Worm (Caenorhabditis elegans) whole organism, young adult: ENCODE measurements around the gene str-68.

ENCODE experiments used
- B0019.2 ChIP-seq: fragments of 200-800 bp; sonication (Bioruptor generic); conservative IDR thresholded peaks from 2 replicates; pipeline ENCODE4 v1.3.6; 2022; ENCODE audit warnings: missing genetic modification reagents, missing genetic modification characterization, missing compliant biosample characterization
- B0035.1 ChIP-seq: sonication (generic microtip); optimal IDR thresholded peaks from 2 replicates; lab custom pipeline; 2016; ENCODE audit warnings: missing genetic modification characterization, mild to moderate bottlenecking, missing compliant biosample characterization, missing genotype, missing genetic modification reagents
- C06A6.2 ChIP-seq: fragments of 200-800 bp; sonication (Bioruptor generic); conservative IDR thresholded peaks from 2 replicates; pipeline ENCODE4 v1.3.6; 2022; ENCODE audit warnings: missing genetic modification characterization, missing compliant biosample characterization
- C17E4.6 ChIP-seq: fragments of 200-800 bp; sonication (Bioruptor generic); IDR thresholded peaks from 2 replicates; pipeline ENCODE4 v1.3.6; 2022; ENCODE audit warnings: missing genetic modification reagents, missing genetic modification characterization, missing compliant biosample characterization
- F10E7.11 ChIP-seq: sonication (generic microtip); optimal IDR thresholded peaks from 2 replicates; lab custom pipeline; 2017; ENCODE audit warnings: mild to moderate bottlenecking, missing genetic modification characterization, moderate library complexity, missing compliant biosample characterization
- F23B12.7 ChIP-seq: sonication (generic microtip); optimal IDR thresholded peaks from 2 replicates; lab custom pipeline; 2017; ENCODE audit warnings: missing genetic modification characterization, mild to moderate bottlenecking, missing compliant biosample characterization, antibody characterized with exemption, moderate library complexity; ENCODE audit not compliant: insufficient read depth
- F37B4.10 ChIP-seq: fragments of 200-800 bp; sonication (Bioruptor generic); IDR thresholded peaks from 2 replicates; pipeline ENCODE4 v1.3.6; 2022; ENCODE audit warnings: missing genetic modification characterization, missing compliant biosample characterization
- F55B11.4 ChIP-seq: sonication (generic microtip); optimal IDR thresholded peaks from 2 replicates; lab custom pipeline; 2016; ENCODE audit warnings: missing compliant biosample characterization, missing genetic modification characterization, borderline replicate concordance; ENCODE audit not compliant: insufficient read depth
- F57C9.4 ChIP-seq: sonication (generic microtip); optimal IDR thresholded peaks from 2 replicates; lab custom pipeline; 2017; ENCODE audit warnings: mild to moderate bottlenecking, missing genetic modification characterization, missing compliant biosample characterization
- K11D2.4 ChIP-seq: fragments of 200-800 bp; sonication (Bioruptor generic); IDR thresholded peaks from 2 replicates; pipeline ENCODE4 v1.3.6; 2022; ENCODE audit warnings: missing genetic modification reagents, missing genetic modification characterization, missing compliant biosample characterization
- T26A5.8 ChIP-seq: sonication (generic microtip); optimal IDR thresholded peaks from 2 replicates; lab custom pipeline; 2016; ENCODE audit warnings: missing genetic modification characterization, missing compliant biosample characterization
- Y56A3A.18 ChIP-seq: fragments of 200-800 bp; sonication (Bioruptor generic); IDR thresholded peaks from 2 replicates; pipeline ENCODE4 v1.3.6; 2022; ENCODE audit warnings: missing genetic modification reagents, missing genetic modification characterization, missing compliant biosample characterization
- Y79H2A.3 ChIP-seq: fragments of 200-800 bp; sonication (Bioruptor generic); conservative IDR thresholded peaks from 2 replicates; pipeline ENCODE4 v1.3.6; 2022; ENCODE audit warnings: missing genetic modification reagents, missing genetic modification characterization, missing compliant biosample characterization
- Y95B8A.8 ChIP-seq: fragments of 200-800 bp; sonication (Bioruptor generic); IDR thresholded peaks from 2 replicates; pipeline ENCODE4 v1.3.6; 2022; ENCODE audit warnings: missing genetic modification reagents, missing genetic modification characterization, missing compliant biosample characterization
- ama-1 ChIP-seq, 3 experiments: fragments of 150-350 bp in 1 of 3; sonication (generic microtip) in 2 of 3; optimal IDR thresholded peaks; 2 replicates each; lab custom pipeline; 2014 to 2018; ENCODE audit warnings: missing biosample characterization in 2 of 3, missing genetic modification characterization in 2 of 3, missing genetic modification reagents in 2 of 3
- aptf-3 ChIP-seq: fragments of 200-800 bp; sonication (Bioruptor generic); IDR thresholded peaks from 2 replicates; pipeline ENCODE4 v1.3.6; 2022; ENCODE audit warnings: missing genetic modification characterization, missing compliant biosample characterization
- cebp-2 ChIP-seq: fragments of 200-800 bp; sonication (Bioruptor generic); IDR thresholded peaks from 2 replicates; pipeline ENCODE4 v1.3.6; 2022; ENCODE audit warnings: missing genetic modification characterization, missing compliant biosample characterization
- ceh-100 ChIP-seq: fragments of 200-800 bp; sonication (Bioruptor generic); IDR thresholded peaks from 2 replicates; pipeline ENCODE4 v1.3.6; 2022; ENCODE audit warnings: missing genetic modification reagents, missing genetic modification characterization, missing compliant biosample characterization
- ceh-58 ChIP-seq: fragments of 200-800 bp; sonication (Bioruptor generic); IDR thresholded peaks from 2 replicates; pipeline ENCODE4 v1.3.6; 2022; ENCODE audit warnings: missing genetic modification characterization, missing compliant biosample characterization
- ceh-91 ChIP-seq: fragments of 200-800 bp; sonication (Bioruptor generic); IDR thresholded peaks from 2 replicates; pipeline ENCODE4 v1.3.6; 2022; ENCODE audit warnings: missing genetic modification reagents, missing genetic modification characterization, missing compliant biosample characterization
- die-1 ChIP-seq: sonication (generic microtip); optimal IDR thresholded peaks from 2 replicates; lab custom pipeline; 2016; ENCODE audit warnings: missing genotype, mild to moderate bottlenecking, missing genetic modification characterization, missing compliant biosample characterization
- efl-1 ChIP-seq: fragments of 150-350 bp; optimal IDR thresholded peaks from 2 replicates; lab custom pipeline; 2014; ENCODE audit warnings: missing biosample characterization, missing genetic modification reagents, missing genetic modification characterization
- ekl-4 ChIP-seq: fragments of 200-800 bp; sonication (Bioruptor generic); IDR thresholded peaks from 2 replicates; pipeline ENCODE4 v1.3.6; 2022; ENCODE audit warnings: missing genetic modification reagents, missing genetic modification characterization, missing compliant biosample characterization
- ets-4 ChIP-seq: fragments of 200-800 bp; sonication (Bioruptor generic); optimal IDR thresholded peaks from 2 replicates; lab custom pipeline; 2018; ENCODE audit warnings: mild to moderate bottlenecking, missing genetic modification characterization, missing compliant biosample characterization
- him-1 ChIP-seq: sonication (generic microtip); optimal IDR thresholded peaks from 2 replicates; lab custom pipeline; 2016; ENCODE audit warnings: missing genotype, missing genetic modification reagents, missing genetic modification characterization, missing compliant biosample characterization
- hlh-12 ChIP-seq: sonication (generic microtip); optimal IDR thresholded peaks from 2 replicates; lab custom pipeline; 2016; ENCODE audit warnings: missing genetic modification characterization, missing compliant biosample characterization
- hmg-20 ChIP-seq: fragments of 200-800 bp; sonication (Bioruptor generic); IDR thresholded peaks from 2 replicates; pipeline ENCODE4 v1.3.6; 2022; ENCODE audit warnings: missing genetic modification reagents, missing genetic modification characterization, missing compliant biosample characterization
- hrde-1 ChIP-seq: sonication (generic microtip); optimal IDR thresholded peaks from 2 replicates; lab custom pipeline; 2016; ENCODE audit warnings: missing genetic modification characterization, mild to moderate bottlenecking, missing compliant biosample characterization, moderate library complexity, missing genotype, missing genetic modification reagents, borderline replicate concordance
- lin-40 ChIP-seq: sonication (generic microtip); optimal IDR thresholded peaks from 2 replicates; lab custom pipeline; 2016; ENCODE audit warnings: missing genetic modification characterization, mild to moderate bottlenecking, missing compliant biosample characterization, missing genotype, missing genetic modification reagents
- lin-54 ChIP-seq: fragments of 200-800 bp; sonication (Bioruptor generic); optimal IDR thresholded peaks from 2 replicates; lab custom pipeline; 2018; ENCODE audit warnings: mild to moderate bottlenecking, missing genetic modification characterization, missing compliant biosample characterization
- lsl-1 ChIP-seq: fragments of 200-800 bp; sonication (Bioruptor generic); optimal IDR thresholded peaks from 2 replicates; lab custom pipeline; 2018; ENCODE audit warnings: mild to moderate bottlenecking, missing genetic modification characterization, moderate library complexity, missing compliant biosample characterization
- madf-6 ChIP-seq: fragments of 200-800 bp; sonication (Bioruptor generic); IDR thresholded peaks from 2 replicates; pipeline ENCODE4 v1.3.6; 2022; ENCODE audit warnings: missing genetic modification reagents, missing genetic modification characterization, missing compliant biosample characterization
- madf-8 ChIP-seq: fragments of 200-800 bp; sonication (Bioruptor generic); conservative IDR thresholded peaks from 2 replicates; pipeline ENCODE4 v1.3.6; 2022; ENCODE audit warnings: missing genetic modification reagents, missing genetic modification characterization, missing compliant biosample characterization
- nfya-1 ChIP-seq: sonication (generic microtip); optimal IDR thresholded peaks from 2 replicates; lab custom pipeline; 2017; ENCODE audit warnings: antibody characterized with exemption, missing compliant biosample characterization, missing genetic modification characterization, borderline replicate concordance; ENCODE audit not compliant: insufficient read depth
- nhr-80 ChIP-seq: sonication (generic microtip); optimal IDR thresholded peaks from 2 replicates; lab custom pipeline; 2016; ENCODE audit warnings: missing genetic modification characterization, missing compliant biosample characterization
- pbrm-1 ChIP-seq: fragments of 200-800 bp; sonication (Bioruptor generic); IDR thresholded peaks from 2 replicates; pipeline ENCODE4 v1.3.6; 2022; ENCODE audit warnings: missing genetic modification reagents, missing genetic modification characterization, missing compliant biosample characterization
- rcor-1 ChIP-seq: fragments of 200-800 bp; sonication (Bioruptor generic); IDR thresholded peaks from 2 replicates; pipeline ENCODE4 v1.3.6; 2022; ENCODE audit warnings: missing genetic modification reagents, missing genetic modification characterization, missing compliant biosample characterization
- snpc-4 ChIP-seq, 5 experiments: fragments of 150-350 bp in 1 of 5; sonication (generic microtip) in 4 of 5; optimal IDR thresholded peaks; 2 replicates each; lab custom pipeline; 2014 to 2018; ENCODE audit warnings: missing genetic modification characterization in 5 of 5, missing biosample characterization in 3 of 5, antibody characterized with exemption in 2 of 5, mild to moderate bottlenecking in 2 of 5, missing compliant biosample characterization in 2 of 5, missing genotype in 2 of 5, moderate library complexity in 2 of 5, missing genetic modification reagents in 1 of 5
- zfh-2 ChIP-seq: fragments of 200-800 bp; sonication (Bioruptor generic); conservative IDR thresholded peaks from 2 replicates; pipeline ENCODE4 v1.3.6; 2022; ENCODE audit warnings: missing genetic modification reagents, missing genetic modification characterization, missing compliant biosample characterization
- ztf-18 ChIP-seq: sonication (generic microtip); optimal IDR thresholded peaks from 2 replicates; lab custom pipeline; 2016; ENCODE audit warnings: missing genotype, mild to moderate bottlenecking, missing genetic modification characterization, missing compliant biosample characterization
- ztf-28 ChIP-seq: fragments of 200-800 bp; sonication (Bioruptor generic); IDR thresholded peaks from 2 replicates; pipeline ENCODE4 v1.3.6; 2022; ENCODE audit warnings: missing genetic modification reagents, missing genetic modification characterization, missing compliant biosample characterization

Gene str-68

ce11 chrV:3107450-3107849 lies at the start of gene str-68:
Gene str-68 (minus strand): TSS chrV:3107550.
- TF ChIP-seq aptf-3 = no peak
- no peak for TF ChIP-seq ceh-91 (GFP tag; lab: Robert Waterston, UW)
- no peak for TF ChIP-seq ztf-28 (GFP tag; lab: Robert Waterston, UW)

DNA sequence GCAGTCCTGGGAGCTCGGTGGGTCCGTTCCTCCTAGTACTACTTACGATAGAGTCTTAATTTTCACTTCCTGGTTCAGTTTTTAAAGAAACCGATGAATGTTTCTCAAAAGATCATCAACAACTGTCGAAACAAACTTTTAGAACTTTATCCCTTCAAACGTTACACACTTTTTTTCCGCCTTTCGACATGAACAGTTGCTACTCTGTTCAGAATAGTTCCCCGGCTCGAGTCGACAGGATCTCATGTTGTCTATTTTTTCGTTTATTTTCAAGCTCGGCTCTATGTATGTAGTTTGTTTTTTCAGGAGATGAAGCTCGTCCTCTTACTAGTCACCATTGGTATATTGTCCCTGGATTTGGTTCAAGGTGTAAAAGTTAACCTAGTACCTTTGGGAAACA lies 49.4 kb upstream of the str-68 start, which contains the start of gene exh-1:
exh-1 (plus strand) TSS at position 301 of the 400 bp plus-strand sequence.
- no peak for TF ChIP-seq ama-1 (optimal IDR thresholded peaks at IDR 0.05; lab: Kevin White, UChicago)
- TF ChIP-seq ama-1 (GFP tag; optimal IDR thresholded peaks at IDR 0.05; lab: Kevin White, UChicago) = no peak
- TF ChIP-seq Y95B8A.8 = no peak
- no peak for TF ChIP-seq him-1 (tag; lab: Kevin White, UChicago)
- no peak for TF ChIP-seq F37B4.10 (GFP tag; lab: Robert Waterston, UW)
- no peak for TF ChIP-seq madf-8 (GFP tag; lab: Robert Waterston, UW)
- TF ChIP-seq ekl-4 = no peak
- TF ChIP-seq zfh-2 (GFP tag; lab: Robert Waterston, UW) = no peak
- TF ChIP-seq T26A5.8 = no peak
- TF ChIP-seq cebp-2 (GFP tag; lab: Robert Waterston, UW) = no peak
- no peak for TF ChIP-seq ztf-18 (tag; lab: Kevin White, UChicago)
- no peak for TF ChIP-seq ceh-58
- no peak for TF ChIP-seq ets-4 (GFP tag; lab: Kevin White, UChicago)
- TF ChIP-seq snpc-4 (GFP tag; optimal IDR thresholded peaks at IDR 0.05; lab: Kevin White, UChicago) = no peak
- no peak for TF ChIP-seq snpc-4 (tag; optimal IDR thresholded peaks at IDR 0.05; lab: Kevin White, UChicago)
- TF ChIP-seq nfya-1 (tag; lab: Kevin White, UChicago) = no peak
- no peak for TF ChIP-seq hrde-1 (tag; lab: Kevin White, UChicago)
- TF ChIP-seq B0035.1 (tag; lab: Kevin White, UChicago) = no peak
- TF ChIP-seq ceh-100 (GFP tag; lab: Robert Waterston, UW) = no peak
- no peak for TF ChIP-seq B0019.2
- TF ChIP-seq die-1 (tag; lab: Kevin White, UChicago) = no peak
- TF ChIP-seq, all 124 proteins: peak for 0

ce11 chrV:3155072-3155471 lies 47.7 kb upstream of the str-68 start, which contains the start of gene srab-7:
Gene srab-7 (minus strand): TSS chrV:3155172.
- TF ChIP-seq lin-54 = no peak
- no peak for TF ChIP-seq rcor-1 (GFP tag; lab: Robert Waterston, UW)
- TF ChIP-seq madf-6 (GFP tag; lab: Robert Waterston, UW) = no peak
- no peak for TF ChIP-seq lsl-1 (GFP tag; lab: Kevin White, UChicago)
- no peak for TF ChIP-seq pbrm-1 (GFP tag; lab: Robert Waterston, UW)
- TF ChIP-seq C17E4.6 (GFP tag; lab: Robert Waterston, UW) = no peak
- TF ChIP-seq F55B11.4 (tag; lab: Kevin White, UChicago) = no peak
- no peak for TF ChIP-seq nhr-80
- TF ChIP-seq, all 124 proteins: peak for 0

DNA sequence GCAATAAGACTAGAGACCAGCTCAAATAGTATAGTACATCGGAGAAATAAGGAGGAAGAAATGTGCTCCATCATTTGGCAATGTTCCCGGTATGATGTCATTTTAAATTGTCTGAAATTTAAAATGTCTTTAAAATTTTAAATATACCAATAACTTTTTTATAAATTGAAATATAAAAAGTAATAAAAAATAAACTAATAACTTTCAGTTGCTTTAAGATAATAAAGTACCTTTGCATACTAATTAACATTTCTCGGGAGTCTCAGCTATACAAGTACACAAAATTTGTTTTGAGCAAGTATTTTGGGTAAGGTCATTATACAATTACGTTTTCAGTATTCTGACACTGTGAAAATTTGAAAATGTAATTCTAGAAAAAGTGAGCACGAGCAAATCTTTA lies 44.5 kb upstream of the str-68 start, which contains the start of gene srab-6:
srab-6 (minus strand) TSS at position 101 of the 400 bp plus-strand sequence.
- TF ChIP-seq lin-40 (tag; lab: Kevin White, UChicago) (no peak), C06A6.2 (GFP tag; lab: Robert Waterston, UW) (no peak), F23B12.7 (tag; lab: Kevin White, UChicago) (no peak), Y56A3A.18 (GFP tag; lab: Robert Waterston, UW) (no peak), pbrm-1 (GFP tag; lab: Robert Waterston, UW) (no peak), F10E7.11 (tag; lab: Kevin White, UChicago) (no peak), Y79H2A.3 (GFP tag; lab: Robert Waterston, UW) (no peak), F57C9.4 (tag; lab: Kevin White, UChicago) (no peak), hlh-12 (tag; lab: Kevin White, UChicago) (no peak), K11D2.4 (GFP tag; lab: Robert Waterston, UW) (no peak), hmg-20 (no peak), cebp-2 (GFP tag; lab: Robert Waterston, UW) (no peak), C17E4.6 (GFP tag; lab: Robert Waterston, UW) (no peak), efl-1 (GFP tag; lab: Kevin White, UChicago) (no peak)
- TF ChIP-seq, all 124 proteins: peak for 0
